Worm (Caenorhabditis elegans): ENCODE measurements around the gene irld-26.

Gene irld-26

DNA sequence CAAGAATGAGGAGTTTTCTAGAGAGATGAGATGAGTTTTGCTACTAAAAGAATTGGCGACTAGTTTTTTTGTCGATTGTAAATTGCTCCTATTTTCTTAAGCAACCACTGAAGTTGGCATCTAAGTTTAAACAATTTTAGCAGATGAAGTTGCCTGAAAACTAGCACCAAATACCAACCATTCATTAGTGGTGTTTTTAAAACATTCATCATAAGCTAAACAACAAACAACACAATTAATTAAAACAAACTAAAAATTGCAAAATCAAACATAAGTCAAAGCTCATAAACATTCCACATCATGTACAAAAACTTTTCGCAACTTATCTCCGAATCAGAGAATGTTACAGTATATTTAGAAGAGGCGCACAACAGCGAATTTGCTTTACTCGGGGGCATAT is 22.9 kb upstream of the irld-26 start, which contains the start of gene srz-13:
Gene srz-13, plus strand, starts transcription at position 301 of the 400 bp plus-strand sequence.
- TF ChIP-seq xbp-1 (tag; optimal IDR thresholded peaks at IDR 0.05) (no peak), unc-86 (tag; optimal IDR thresholded peaks at IDR 0.05) (no peak), alr-1 (tag; optimal IDR thresholded peaks at IDR 0.05; ENCODE audit: borderline replicate concordance) (no peak), mdl-1 (tag; optimal IDR thresholded peaks at IDR 0.05) (no peak), fkh-4 (tag; optimal IDR thresholded peaks at IDR 0.05; ENCODE audit: borderline replicate concordance) (no peak), lin-14 (GFP tag; optimal IDR thresholded peaks at IDR 0.05) (no peak), nhr-20 (tag; optimal IDR thresholded peaks at IDR 0.05) (no peak), lin-15B (tag; optimal IDR thresholded peaks at IDR 0.05) (no peak), aly-2 (tag; optimal IDR thresholded peaks at IDR 0.05) (no peak), ceh-8 (GFP tag; optimal IDR thresholded peaks at IDR 0.05) (no peak)

DNA sequence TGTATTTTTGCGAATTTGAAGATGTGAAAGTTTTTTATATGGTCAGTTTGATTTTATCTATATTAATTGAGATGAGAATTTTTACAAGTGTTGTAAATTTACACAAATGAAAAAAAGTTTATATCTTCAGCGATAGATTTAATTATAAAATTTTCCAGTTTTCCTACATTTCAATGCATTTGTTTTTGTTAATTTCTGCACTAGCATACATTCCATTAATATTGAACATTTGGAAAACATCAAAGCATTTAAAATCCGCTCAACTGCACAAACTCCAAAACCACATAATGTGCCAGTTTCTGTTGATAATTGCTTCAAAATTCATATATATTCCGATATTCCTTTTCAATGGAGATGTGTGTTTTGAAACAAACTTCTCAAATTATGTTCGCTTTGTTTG is 22.1 kb upstream of the irld-26 start, which contains the start of gene srh-277:
Gene srh-277, plus strand, starts transcription at position 301 of the 400 bp plus-strand sequence.
- no peak for TF ChIP-seq isw-1 (GFP tag; IDR thresholded peaks at IDR 0.05)
- TF ChIP-seq dpl-1 (GFP tag; optimal IDR thresholded peaks at IDR 0.05) = no peak
- TF ChIP-seq nhr-19 (GFP tag; conservative IDR thresholded peaks at IDR 0.05) = no peak
- no peak for TF ChIP-seq nhr-237 (tag; optimal IDR thresholded peaks at IDR 0.05)
- TF ChIP-seq swsn-7 (tag; optimal IDR thresholded peaks at IDR 0.05) = no peak
- TF ChIP-seq mdl-1 (tag; optimal IDR thresholded peaks at IDR 0.05) = no peak
- no peak for TF ChIP-seq hlh-17 (GFP tag; optimal IDR thresholded peaks at IDR 0.05; ENCODE audit: borderline replicate concordance)
- TF ChIP-seq rnt-1 (tag; optimal IDR thresholded peaks at IDR 0.05) = no peak
- TF ChIP-seq nhr-12 (tag; optimal IDR thresholded peaks at IDR 0.05) = no peak
- no peak for TF ChIP-seq xbp-1 (tag; optimal IDR thresholded peaks at IDR 0.05)
- TF ChIP-seq pag-3 (tag; optimal IDR thresholded peaks at IDR 0.05; ENCODE audit: borderline replicate concordance, insufficient read depth) = no peak
- no peak for TF ChIP-seq vab-15 (tag; optimal IDR thresholded peaks at IDR 0.05)
- TF ChIP-seq Y116A8C.19 (tag; optimal IDR thresholded peaks at IDR 0.05; ENCODE audit: borderline replicate concordance) = no peak
- TF ChIP-seq elt-2 (tag; optimal IDR thresholded peaks at IDR 0.05) = no peak
- TF ChIP-seq alr-1 (tag; optimal IDR thresholded peaks at IDR 0.05; ENCODE audit: borderline replicate concordance) = no peak
- TF ChIP-seq tlp-1 (tag; optimal IDR thresholded peaks at IDR 0.05) = no peak
- no peak for TF ChIP-seq lin-15B (tag; optimal IDR thresholded peaks at IDR 0.05)
- TF ChIP-seq C34B4.2 (tag; optimal IDR thresholded peaks at IDR 0.05) = no peak

DNA sequence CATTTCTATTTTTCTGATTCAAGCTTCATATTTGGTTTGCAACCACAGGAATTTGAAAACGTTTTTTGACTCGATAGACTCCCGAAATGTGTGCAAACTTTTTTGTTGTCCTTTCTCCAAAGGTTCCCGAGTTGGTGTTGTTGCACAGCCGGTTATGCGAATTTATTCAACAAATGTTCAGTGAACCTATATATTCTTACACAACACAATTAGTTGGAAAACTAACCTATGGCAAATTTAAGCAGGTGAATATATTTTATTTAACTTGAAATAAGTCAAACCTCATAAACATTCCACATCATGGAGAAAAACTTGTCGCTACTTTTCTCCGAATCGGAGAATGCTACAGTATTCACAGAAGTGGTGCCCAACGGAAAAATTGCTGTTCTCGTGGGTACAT is 21.6 kb upstream of the irld-26 start, which contains the start of gene srz-14:
Gene srz-14, plus strand, starts transcription at position 301 of the 400 bp plus-strand sequence.
- TF ChIP-seq ets-5 (GFP tag; IDR thresholded peaks at IDR 0.05) = no peak
- TF ChIP-seq unc-30 (tag; optimal IDR thresholded peaks at IDR 0.05) = no peak
- no peak for TF ChIP-seq lin-35 (GFP tag; optimal IDR thresholded peaks at IDR 0.05)

DNA sequence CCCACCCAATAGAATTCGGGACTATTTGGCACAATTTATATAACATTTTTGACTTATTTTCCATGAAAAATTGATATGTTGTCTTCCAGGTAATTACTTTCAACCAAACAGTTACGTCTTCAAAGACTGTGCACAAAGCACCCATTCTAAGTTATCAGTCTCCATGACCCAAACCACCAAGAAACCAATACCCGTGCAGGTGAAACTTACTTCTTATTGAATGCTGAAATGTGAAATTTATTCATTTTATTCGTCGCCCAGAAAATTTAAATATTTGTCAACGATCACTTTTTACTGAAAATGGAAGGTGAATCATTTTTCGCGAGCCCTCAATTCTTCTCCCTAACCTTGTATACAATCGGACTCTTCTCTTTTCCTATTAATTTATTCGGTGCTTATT is 14.5 kb upstream of the irld-26 start, which contains the start of gene srh-281:
Gene srh-281, plus strand, starts transcription at position 301 of the 400 bp plus-strand sequence.
- TF ChIP-seq grh-1 (GFP tag; IDR thresholded peaks at IDR 0.05) (no peak), nhr-237 (tag; optimal IDR thresholded peaks at IDR 0.05) (no peak), Y116A8C.19 (tag; optimal IDR thresholded peaks at IDR 0.05; ENCODE audit: borderline replicate concordance) (no peak)

DNA sequence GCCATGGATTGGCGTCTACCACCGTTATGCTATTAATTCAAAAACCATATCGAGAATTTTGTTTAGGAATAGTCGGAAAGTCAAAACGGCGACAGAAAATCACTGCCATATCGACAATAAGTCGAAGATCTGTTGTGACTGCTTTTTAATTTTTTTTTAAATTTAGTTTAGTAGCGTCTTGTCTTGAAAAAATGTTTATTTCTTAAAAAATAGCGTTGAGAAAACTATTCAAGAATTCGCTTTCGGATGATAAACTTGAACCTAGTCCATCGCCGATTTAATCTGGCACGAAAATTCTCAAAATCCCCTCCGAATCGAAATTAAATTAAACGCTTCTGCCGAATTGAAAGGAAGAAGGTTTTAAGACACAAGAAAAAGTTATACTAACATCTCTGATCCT is 12.9 kb upstream of the irld-26 start, which contains the start of gene srh-279:
Gene srh-279, plus strand, starts transcription at position 301 of the 400 bp plus-strand sequence.
- no peak for TF ChIP-seq sptf-1 (tag; optimal IDR thresholded peaks at IDR 0.05)
- no peak for TF ChIP-seq C04F5.9 (tag; optimal IDR thresholded peaks at IDR 0.05)
- no peak for TF ChIP-seq ets-5 (GFP tag; IDR thresholded peaks at IDR 0.05)
- TF ChIP-seq lin-13 (GFP tag; optimal IDR thresholded peaks at IDR 0.05) = no peak
- TF ChIP-seq nhr-47 (tag; optimal IDR thresholded peaks at IDR 0.05) = no peak
- TF ChIP-seq zag-1 (tag; optimal IDR thresholded peaks at IDR 0.05) = no peak
- no peak for TF ChIP-seq fkh-4 (tag; optimal IDR thresholded peaks at IDR 0.05; ENCODE audit: borderline replicate concordance)
- no peak for TF ChIP-seq ceh-8 (GFP tag; optimal IDR thresholded peaks at IDR 0.05)
- TF ChIP-seq lin-15B (tag; optimal IDR thresholded peaks at IDR 0.05) = no peak
- TF ChIP-seq nhr-11 (tag; optimal IDR thresholded peaks at IDR 0.05) = no peak
